Worm (Caenorhabditis elegans) whole organism, L4 larva: ENCODE results near the gene B0334.20.
"Not testable (repeated sequence)": the region's sequence is repeated elsewhere in the genome, so short reads cannot be mapped to it uniquely, and the experiment has no call there.

ENCODE experiments used
- F10B5.3 ChIP-seq: sonication (generic microtip); optimal IDR thresholded peaks from 2 replicates; lab custom pipeline; 2016; ENCODE audit warnings: mild to moderate bottlenecking, missing genetic modification characterization, missing compliant biosample characterization
- F49E8.2 ChIP-seq: sonication (generic microtip); optimal IDR thresholded peaks from 2 replicates; lab custom pipeline; 2016; ENCODE audit warnings: missing compliant biosample characterization, mild to moderate bottlenecking, missing genetic modification characterization, borderline replicate concordance
- Y48G9A.11 ChIP-seq: fragments of 200-800 bp; sonication (Bioruptor generic); IDR thresholded peaks from 2 replicates; pipeline ENCODE4 v1.3.6; 2022; ENCODE audit warnings: missing genetic modification reagents, missing genetic modification characterization, missing compliant biosample characterization
- Y75B8A.6 ChIP-seq: fragments of 200-800 bp; sonication (Bioruptor generic); IDR thresholded peaks from 2 replicates; pipeline ENCODE4 v1.3.6; 2022; ENCODE audit warnings: missing genetic modification reagents, missing genetic modification characterization, missing compliant biosample characterization
- aha-1 ChIP-seq: fragments of 150-350 bp; peaks from one replicate; lab custom pipeline; 2014; ENCODE audit warnings: missing biosample characterization, missing genetic modification characterization
- arid-1 ChIP-seq: fragments of 200-800 bp; sonication (Bioruptor generic); conservative IDR thresholded peaks from 2 replicates; pipeline ENCODE4 v1.3.6; 2022; ENCODE audit warnings: missing genetic modification reagents, missing genetic modification characterization, missing compliant biosample characterization
- ceh-20 ChIP-seq: fragments of 200-800 bp; sonication (Bioruptor generic); IDR thresholded peaks from 2 replicates; pipeline ENCODE4 v1.3.6; 2022; ENCODE audit warnings: missing genetic modification reagents, missing genetic modification characterization, missing compliant biosample characterization
- cey-2 ChIP-seq: sonication (generic microtip); optimal IDR thresholded peaks from 3 replicates; lab custom pipeline; 2017; ENCODE audit warnings: missing genetic modification characterization, mild to moderate bottlenecking, missing compliant biosample characterization, antibody characterized with exemption, borderline replicate concordance; ENCODE audit not compliant: insufficient read depth
- daf-16 ChIP-seq, 3 experiments: sonication (generic microtip); optimal IDR thresholded peaks; 2 replicates each; lab custom pipeline; 2016 to 2017; ENCODE audit warnings: missing genetic modification characterization in 3 of 3, missing genetic modification reagents in 3 of 3, mild to moderate bottlenecking in 2 of 3, missing compliant biosample characterization in 2 of 3, missing biosample characterization in 1 of 3, moderate library complexity in 1 of 3
- dmd-6 ChIP-seq: fragments of 200-800 bp; sonication (Bioruptor generic); IDR thresholded peaks from 2 replicates; pipeline ENCODE4 v1.3.6; 2022; ENCODE audit warnings: missing genetic modification reagents, missing genetic modification characterization, missing compliant biosample characterization
- dmd-9 ChIP-seq: fragments of 200-800 bp; sonication (Bioruptor generic); IDR thresholded peaks from 2 replicates; pipeline ENCODE4 v1.3.6; 2022; ENCODE audit warnings: missing genetic modification reagents, missing genetic modification characterization, missing compliant biosample characterization
- dpl-1 ChIP-seq: fragments of 150-350 bp; optimal IDR thresholded peaks from 2 replicates; lab custom pipeline; 2014; ENCODE audit warnings: missing biosample characterization, missing genetic modification reagents, missing genetic modification characterization
- egl-43 ChIP-seq: fragments of 200-800 bp; sonication (Bioruptor generic); IDR thresholded peaks from 2 replicates; pipeline ENCODE4 v1.3.6; 2022; ENCODE audit warnings: missing genetic modification reagents, missing genetic modification characterization, missing compliant biosample characterization
- fkh-10 ChIP-seq: fragments of 150-350 bp; optimal IDR thresholded peaks from 2 replicates; lab custom pipeline; 2014; ENCODE audit warnings: missing biosample characterization, missing genetic modification reagents, missing genetic modification characterization
- hlh-11 ChIP-seq: fragments of 200-800 bp; sonication (Bioruptor generic); optimal IDR thresholded peaks from 2 replicates; lab custom pipeline; 2018; ENCODE audit warnings: mild to moderate bottlenecking, missing genetic modification characterization, missing compliant biosample characterization
- hlh-30 ChIP-seq: sonication (generic microtip); optimal IDR thresholded peaks from 2 replicates; lab custom pipeline; 2017; ENCODE audit warnings: antibody characterized with exemption, mild to moderate bottlenecking, missing genetic modification characterization, missing compliant biosample characterization; ENCODE audit not compliant: insufficient read depth
- lin-13 ChIP-seq: fragments of 150-350 bp; optimal IDR thresholded peaks from 2 replicates; lab custom pipeline; 2014; ENCODE audit warnings: missing biosample characterization, missing genetic modification reagents, missing genetic modification characterization
- lin-15B ChIP-seq: fragments of 150-350 bp; sonication (generic microtip); optimal IDR thresholded peaks from 3 replicates; lab custom pipeline; 2014; ENCODE audit warnings: missing biosample characterization, missing genetic modification characterization
- lin-29 ChIP-seq: fragments of 200-800 bp; sonication (Bioruptor generic); IDR thresholded peaks from 2 replicates; pipeline ENCODE4 v1.3.6; 2022; ENCODE audit warnings: missing genetic modification reagents, missing genetic modification characterization, missing compliant biosample characterization
- lsy-2 ChIP-seq, 2 experiments: fragments of 150-350 bp in 1 of 2; sonication (generic microtip) in 1 of 2; optimal IDR thresholded peaks; 2 replicates each; lab custom pipeline; 2014 to 2017; ENCODE audit warnings: missing biosample characterization in 2 of 2, missing genetic modification characterization in 2 of 2
- madf-5 ChIP-seq, 2 experiments: fragments of 200-800 bp; sonication (Bioruptor generic); IDR thresholded peaks; 2 replicates each; pipeline ENCODE4 v1.3.6; 2022; ENCODE audit warnings: missing compliant biosample characterization in 2 of 2, missing genetic modification characterization in 2 of 2
- madf-9 ChIP-seq: fragments of 200-800 bp; sonication (Bioruptor generic); conservative IDR thresholded peaks from 2 replicates; pipeline ENCODE4 v1.3.6; 2022; ENCODE audit warnings: missing genetic modification reagents, missing genetic modification characterization, missing compliant biosample characterization
- mdt-29 ChIP-seq: fragments of 200-800 bp; sonication (Bioruptor generic); IDR thresholded peaks from 2 replicates; pipeline ENCODE4 v1.3.6; 2022; ENCODE audit warnings: missing genetic modification reagents, missing genetic modification characterization, missing compliant biosample characterization
- mep-1 ChIP-seq: fragments of 150-350 bp; sonication (generic microtip); optimal IDR thresholded peaks from 3 replicates; lab custom pipeline; 2014; ENCODE audit warnings: missing biosample characterization, missing genetic modification characterization
- mes-2 ChIP-seq: sonication (generic microtip); optimal IDR thresholded peaks from 2 replicates; lab custom pipeline; 2016; ENCODE audit warnings: missing genotype, mild to moderate bottlenecking, missing genetic modification characterization, missing compliant biosample characterization; ENCODE audit not compliant: poor library complexity, severe bottlenecking
- mxl-3 ChIP-seq: fragments of 200-800 bp; sonication (Bioruptor generic); optimal IDR thresholded peaks from 2 replicates; lab custom pipeline; 2018; ENCODE audit warnings: mild to moderate bottlenecking, missing genetic modification characterization, missing compliant biosample characterization
- nhr-11 ChIP-seq: fragments of 150-350 bp; optimal IDR thresholded peaks from 2 replicates; lab custom pipeline; 2014; ENCODE audit warnings: missing biosample characterization, missing genetic modification characterization
- nhr-25 ChIP-seq: sonication (generic microtip); optimal IDR thresholded peaks from 2 replicates; lab custom pipeline; 2017; ENCODE audit warnings: missing genetic modification characterization, mild to moderate bottlenecking, missing compliant biosample characterization, antibody characterized with exemption, moderate library complexity, borderline replicate concordance; ENCODE audit not compliant: insufficient read depth
- nhr-28 ChIP-seq: fragments of 150-350 bp; optimal IDR thresholded peaks from 2 replicates; lab custom pipeline; 2014; ENCODE audit warnings: missing biosample characterization, missing genetic modification characterization
- nhr-41 ChIP-seq: fragments of 200-800 bp; sonication (Bioruptor generic); IDR thresholded peaks from 2 replicates; pipeline ENCODE4 v1.3.6; 2022; ENCODE audit warnings: missing genetic modification reagents, missing genetic modification characterization, missing compliant biosample characterization
- pha-4 ChIP-seq, 2 experiments: fragments of 150-350 bp in 1 of 2; fragments of 200-800 bp in 1 of 2; sonication (Bioruptor generic) in 1 of 2; IDR thresholded peaks in 1 of 2; optimal IDR thresholded peaks in 1 of 2; 2 replicates each; pipeline versions ENCODE4 v1.3.6 to Lab custom; 2014 to 2022; ENCODE audit warnings: missing genetic modification characterization in 2 of 2, missing genetic modification reagents in 2 of 2, missing biosample characterization in 1 of 2, missing compliant biosample characterization in 1 of 2
- rbr-2 ChIP-seq: sonication (generic microtip); optimal IDR thresholded peaks from 2 replicates; lab custom pipeline; 2016; ENCODE audit warnings: missing genotype, missing genetic modification characterization, missing compliant biosample characterization
- sdz-12 ChIP-seq: fragments of 200-800 bp; sonication (Bioruptor generic); optimal IDR thresholded peaks from 2 replicates; lab custom pipeline; 2018; ENCODE audit warnings: mild to moderate bottlenecking, missing genetic modification characterization, missing compliant biosample characterization
- set-16 ChIP-seq: fragments of 200-800 bp; sonication (Bioruptor generic); IDR thresholded peaks from 2 replicates; pipeline ENCODE4 v1.3.6; 2022; ENCODE audit warnings: missing genetic modification reagents, missing genetic modification characterization, missing compliant biosample characterization
- skn-1 ChIP-seq: fragments of 150-350 bp; optimal IDR thresholded peaks from 2 replicates; lab custom pipeline; 2014; ENCODE audit warnings: missing biosample characterization, missing genetic modification characterization
- spr-1 ChIP-seq: sonication (generic microtip); optimal IDR thresholded peaks from 2 replicates; lab custom pipeline; 2016; ENCODE audit warnings: mild to moderate bottlenecking, missing genetic modification characterization, missing compliant biosample characterization
- tag-97 ChIP-seq: fragments of 200-800 bp; sonication (Bioruptor generic); IDR thresholded peaks from 2 replicates; pipeline ENCODE4 v1.3.6; 2022; ENCODE audit warnings: missing genetic modification characterization, missing compliant biosample characterization
- tra-1 ChIP-seq: fragments of 200-800 bp; sonication (Bioruptor generic); IDR thresholded peaks from 2 replicates; pipeline ENCODE4 v1.3.6; 2022; ENCODE audit warnings: missing genetic modification reagents, missing genetic modification characterization, missing compliant biosample characterization
- unc-130 ChIP-seq: sonication (generic microtip); optimal IDR thresholded peaks from 2 replicates; lab custom pipeline; 2016; ENCODE audit warnings: missing genetic modification reagents, missing genetic modification characterization, missing compliant biosample characterization
- unc-62 ChIP-seq, 3 experiments: fragments of 150-350 bp in 1 of 3; sonication (generic microtip); optimal IDR thresholded peaks in 2 of 3; peaks in 1 of 3; 1 replicate in 1 of 3; 2 replicates in 2 of 3; lab custom pipeline; 2014 to 2017; ENCODE audit warnings: missing biosample characterization in 3 of 3, missing genetic modification characterization in 3 of 3, missing genetic modification reagents in 3 of 3, missing genotype in 1 of 3
- zfp-2 ChIP-seq: sonication (generic microtip); optimal IDR thresholded peaks from 2 replicates; lab custom pipeline; 2016; ENCODE audit warnings: mild to moderate bottlenecking, missing genetic modification characterization, missing compliant biosample characterization
- ztf-7 ChIP-seq: fragments of 150-350 bp; optimal IDR thresholded peaks from 2 replicates; lab custom pipeline; 2014; ENCODE audit warnings: missing biosample characterization, missing genetic modification characterization

The B0334.20 gene

ce11 chrII:11535924-11536323 lies 35.7 kb upstream of the B0334.20 start:
- no peak for TF ChIP-seq lin-13
- TF ChIP-seq lin-29 (GFP tag; lab: Robert Waterston, UW) = no peak
- TF ChIP-seq egl-43 (GFP tag; lab: Robert Waterston, UW) = no peak
- TF ChIP-seq daf-16 (GFP tag; optimal IDR thresholded peaks at IDR 0.05; lab: Kevin White, UChicago) = no peak
- TF ChIP-seq daf-16 (tag; optimal IDR thresholded peaks at IDR 0.05; lab: Kevin White, UChicago) = no peak
- no peak for TF ChIP-seq unc-130
- no peak for TF ChIP-seq F10B5.3
- no peak for TF ChIP-seq skn-1 (tag; lab: Kevin White, UChicago)
- TF ChIP-seq spr-1 (tag; lab: Kevin White, UChicago) = no peak
- TF ChIP-seq mep-1 (tag; lab: Kevin White, UChicago) = no peak
- no peak for TF ChIP-seq unc-62 (GFP tag; optimal IDR thresholded peaks at IDR 0.05 in 1 of 2; lab: Kevin White, UChicago)
- TF ChIP-seq unc-62 (tag; optimal IDR thresholded peaks at IDR 0.05; lab: Kevin White, UChicago) = no peak
- TF ChIP-seq cey-2 (tag; lab: Kevin White, UChicago) = no peak
- TF ChIP-seq nhr-41 = no peak
- TF ChIP-seq fkh-10 = no peak
- no peak for TF ChIP-seq ztf-7 (tag; lab: Kevin White, UChicago)

- TF ChIP-seq dmd-6 (GFP tag; lab: Robert Waterston, UW) (no peak), unc-62 (GFP tag; optimal IDR thresholded peaks at IDR 0.05 in 1 of 2; lab: Kevin White, UChicago) (peak in 1 of 2 experiments; percentile 26), unc-62 (tag; optimal IDR thresholded peaks at IDR 0.05; lab: Kevin White, UChicago) (no peak), aha-1 (peak; percentile 58)
These were observed 35.2 kb upstream of the B0334.20 start for ce11 chrII:11535429-11535828.

ce11 chrII:11534429-11535099 lies 34.3 kb upstream of the B0334.20 start, which contains the start of gene Y62F5A.12:
Gene Y62F5A.12, minus strand, starts transcription at chrII:11534479.
- peak; percentile 65 for TF ChIP-seq hlh-11 (tag; lab: Kevin White, UChicago)
- peak; percentile 99 for TF ChIP-seq aha-1
- peak; percentile 68 for TF ChIP-seq nhr-11 (tag; lab: Kevin White, UChicago)
- TF ChIP-seq dmd-9 (GFP tag; lab: Robert Waterston, UW) = peak; percentile 98
- peak; percentile 84 for TF ChIP-seq unc-130
- peak; percentile 86 for TF ChIP-seq mxl-3 (GFP tag; lab: Kevin White, UChicago)
- TF ChIP-seq ceh-20 = peak; percentile 95
- peak; percentile 60 for TF ChIP-seq sdz-12 (GFP tag; lab: Kevin White, UChicago)
- peak; percentile 40 for TF ChIP-seq nhr-25 (tag; lab: Kevin White, UChicago)
- peak; percentile 85 for TF ChIP-seq mep-1 (tag; lab: Kevin White, UChicago)
- TF ChIP-seq zfp-2 (tag; lab: Kevin White, UChicago) = peak; percentile 50
- peak; percentile 52 for TF ChIP-seq nhr-28
- TF ChIP-seq pha-4 (GFP tag; IDR thresholded peaks at IDR 0.05; lab: Robert Waterston, UW) = peak; percentile 96
- not testable (repeated sequence) for TF ChIP-seq pha-4, daf-16 (tag; optimal IDR thresholded peaks at IDR 0.05; lab: Kevin White, UChicago)
- TF ChIP-seq madf-5 (GFP tag; IDR thresholded peaks at IDR 0.05; lab: Robert Waterston, UW) = peak; percentile 91 to 97
- TF ChIP-seq rbr-2 = peak; percentile 89
- 0 out of 2 replicates have a peak, but pooled peaks have one; percentile 80 for TF ChIP-seq Y75B8A.6 (GFP tag; lab: Robert Waterston, UW)
- TF ChIP-seq mdt-29 (GFP tag; lab: Robert Waterston, UW) = peak; percentile 85
- peak; percentile 96 for TF ChIP-seq madf-9 (GFP tag; lab: Robert Waterston, UW)
- peak; percentile 67 for TF ChIP-seq hlh-30 (tag; lab: Kevin White, UChicago)
- peak in 1 of 2 experiments; percentile 68 for TF ChIP-seq daf-16 (GFP tag; optimal IDR thresholded peaks at IDR 0.05; lab: Kevin White, UChicago)
- peak; percentile 39 for TF ChIP-seq lin-15B (tag; lab: Kevin White, UChicago)
- peak; percentile 93 for TF ChIP-seq arid-1 (GFP tag; lab: Robert Waterston, UW)
- TF ChIP-seq tag-97 (GFP tag; lab: Robert Waterston, UW) = peak; percentile 88; the same call in 1 of the 2 replicates
- TF ChIP-seq lsy-2 (tag; optimal IDR thresholded peaks at IDR 0.05; lab: Kevin White, UChicago) = peak; percentile 71 to 82
- peak; percentile 27 for TF ChIP-seq F49E8.2 (tag; lab: Kevin White, UChicago)
- TF ChIP-seq set-16 (GFP tag; lab: Robert Waterston, UW) = peak; percentile 67
- TF ChIP-seq Y48G9A.11 = peak; percentile 93
- peak; percentile 88 for TF ChIP-seq dmd-6 (GFP tag; lab: Robert Waterston, UW)
- TF ChIP-seq tra-1 = peak; percentile 95
- TF ChIP-seq mes-2 (tag; lab: Kevin White, UChicago) = peak; percentile 99
- TF ChIP-seq spr-1 (tag; lab: Kevin White, UChicago) = peak; percentile 66
- TF ChIP-seq egl-43 (GFP tag; lab: Robert Waterston, UW) = peak; percentile 93
- peak; percentile 77 for TF ChIP-seq dpl-1 (GFP tag; lab: Kevin White, UChicago)
